Fruit fly (Drosophila melanogaster) whole organism, embryonic: ENCODE measurements around the gene Bem46.

Experiments
- Adf1 ChIP-seq: fragments of 200-800 bp; sonication (Bioruptor generic); IDR thresholded peaks from 2 replicates; pipeline ENCODE4 v1.3.6; 2022; ENCODE audit warnings: missing biosample characterization, missing genetic modification characterization
- B-H1 ChIP-seq: fragments of 200-800 bp; sonication (Bioruptor generic); IDR thresholded peaks from 3 replicates; pipeline ENCODE4 v1.3.6; 2022; ENCODE audit warnings: missing biosample characterization, missing genetic modification characterization
- CG10209 ChIP-seq: fragments of 200-800 bp; sonication (Bioruptor generic); optimal IDR thresholded peaks from 3 replicates; lab custom pipeline; 2017; ENCODE audit warnings: missing biosample characterization, mild to moderate bottlenecking, missing genetic modification characterization, missing genetic modification reagents
- CG10462 ChIP-seq: fragments of 200-800 bp; sonication (Bioruptor generic); optimal IDR thresholded peaks from 2 replicates; lab custom pipeline; 2016; ENCODE audit warnings: missing biosample characterization, missing genetic modification characterization
- CG11247 ChIP-seq: fragments of 200-800 bp; sonication (Bioruptor generic); IDR thresholded peaks from 2 replicates; pipeline ENCODE4 v1.3.6; 2022; ENCODE audit warnings: missing biosample characterization, missing genetic modification characterization
- CG11560 ChIP-seq: fragments of 200-800 bp; sonication (Bioruptor generic); IDR thresholded peaks from 3 replicates; pipeline ENCODE4 v1.3.6; 2022; ENCODE audit warnings: missing biosample characterization, missing genetic modification characterization
- CG12155 ChIP-seq: fragments of 200-800 bp; sonication (Bioruptor generic); optimal IDR thresholded peaks from 3 replicates; lab custom pipeline; 2016; ENCODE audit warnings: missing biosample characterization, missing genetic modification characterization
- CG13894 ChIP-seq: fragments of 200-800 bp; sonication (Bioruptor generic); optimal IDR thresholded peaks from 3 replicates; lab custom pipeline; 2018; ENCODE audit warnings: missing biosample characterization, mild to moderate bottlenecking, missing genetic modification characterization, moderate library complexity
- CG15514 ChIP-seq: fragments of 200-800 bp; sonication (Bioruptor generic); optimal IDR thresholded peaks from 3 replicates; lab custom pipeline; 2017; ENCODE audit warnings: missing biosample characterization, missing genetic modification characterization, mild to moderate bottlenecking, moderate library complexity, missing genetic modification reagents
- CG15601 ChIP-seq: fragments of 200-800 bp; sonication (Bioruptor generic); optimal IDR thresholded peaks from 3 replicates; lab custom pipeline; 2019; ENCODE audit warnings: missing biosample characterization, mild to moderate bottlenecking, missing genetic modification characterization, moderate library complexity
- CG16863 ChIP-seq: fragments of 200-800 bp; sonication (Bioruptor generic); optimal IDR thresholded peaks from 3 replicates; lab custom pipeline; 2016; ENCODE audit warnings: missing biosample characterization, missing genetic modification characterization
- CG18262 ChIP-seq: fragments of 200-800 bp; optimal IDR thresholded peaks from 3 replicates; lab custom pipeline; 2019; ENCODE audit warnings: missing biosample characterization, mild to moderate bottlenecking, missing genetic modification characterization, moderate library complexity
- CG2116 ChIP-seq: fragments of 200-800 bp; sonication (Bioruptor generic); optimal IDR thresholded peaks from 3 replicates; lab custom pipeline; 2018; ENCODE audit warnings: missing biosample characterization, mild to moderate bottlenecking, missing genetic modification characterization
- CG2712 ChIP-seq: fragments of 200-800 bp; optimal IDR thresholded peaks from 3 replicates; lab custom pipeline; 2019; ENCODE audit warnings: missing biosample characterization, mild to moderate bottlenecking, missing genetic modification characterization, moderate library complexity
- CG33557 ChIP-seq: fragments of 200-800 bp; sonication (Bioruptor generic); optimal IDR thresholded peaks from 2 replicates; lab custom pipeline; 2019; ENCODE audit warnings: missing biosample characterization, mild to moderate bottlenecking, missing genetic modification characterization, moderate library complexity
- CG4360 ChIP-seq: fragments of 200-800 bp; sonication (Bioruptor generic); IDR thresholded peaks from 2 replicates; pipeline ENCODE4 v1.3.6; 2022; ENCODE audit warnings: missing biosample characterization, missing genetic modification characterization
- CG6254 ChIP-seq: fragments of 200-800 bp; sonication (Bioruptor generic); optimal IDR thresholded peaks from 3 replicates; lab custom pipeline; 2017; ENCODE audit warnings: mild to moderate bottlenecking, missing biosample characterization, missing genetic modification reagents, missing genetic modification characterization
- CG6854 ChIP-seq: fragments of 200-800 bp; sonication (Bioruptor generic); optimal IDR thresholded peaks from 3 replicates; lab custom pipeline; 2017; ENCODE audit warnings: missing biosample characterization, mild to moderate bottlenecking, missing genetic modification characterization
- CG8765 ChIP-seq: fragments of 200-800 bp; sonication (Bioruptor generic); IDR thresholded peaks from 2 replicates; pipeline ENCODE4 v1.3.6; 2022; ENCODE audit warnings: missing biosample characterization, missing genetic modification characterization
- CG9876 ChIP-seq: fragments of 200-800 bp; sonication (Bioruptor generic); optimal IDR thresholded peaks from 2 replicates; lab custom pipeline; 2016; ENCODE audit warnings: missing biosample characterization, missing genetic modification characterization
- CHES-1-like ChIP-seq: fragments of 200-800 bp; sonication (Bioruptor generic); optimal IDR thresholded peaks from 2 replicates; lab custom pipeline; 2016; ENCODE audit warnings: missing biosample characterization, missing genetic modification characterization
- CTCF ChIP-seq: fragments of 200-800 bp; sonication (Bioruptor generic); optimal IDR thresholded peaks from 2 replicates; lab custom pipeline; 2017; ENCODE audit warnings: missing biosample characterization, mild to moderate bottlenecking, missing genetic modification characterization, moderate library complexity
- D19B ChIP-seq: fragments of 200-800 bp; sonication (Bioruptor generic); optimal IDR thresholded peaks from 2 replicates; lab custom pipeline; 2017; ENCODE audit warnings: missing biosample characterization, mild to moderate bottlenecking, missing genetic modification characterization
- Doc2 ChIP-seq: fragments of 200-800 bp; sonication (Bioruptor generic); IDR thresholded peaks from 2 replicates; pipeline ENCODE4 v1.3.6; 2022; ENCODE audit warnings: missing biosample characterization, missing genetic modification characterization
- HmgD ChIP-seq: fragments of 200-800 bp; sonication (Bioruptor generic); optimal IDR thresholded peaks from 3 replicates; lab custom pipeline; 2016; ENCODE audit warnings: missing biosample characterization, missing genetic modification characterization
- HmgZ ChIP-seq: fragments of 200-800 bp; sonication (Bioruptor generic); optimal IDR thresholded peaks from 2 replicates; lab custom pipeline; 2018; ENCODE audit warnings: missing biosample characterization, mild to moderate bottlenecking, missing genetic modification characterization
- Meics ChIP-seq: fragments of 200-800 bp; sonication (Bioruptor generic); optimal IDR thresholded peaks from 2 replicates; lab custom pipeline; 2017; ENCODE audit warnings: missing biosample characterization, mild to moderate bottlenecking, missing genetic modification characterization
- Mrtf ChIP-seq: fragments of 200-800 bp; sonication (Bioruptor generic); IDR thresholded peaks from 3 replicates; pipeline ENCODE4 v1.3.6; 2022; ENCODE audit warnings: missing biosample characterization, missing genetic modification characterization
- Nf-YC ChIP-seq: fragments of 200-800 bp; optimal IDR thresholded peaks from 3 replicates; lab custom pipeline; 2019; ENCODE audit warnings: missing biosample characterization, mild to moderate bottlenecking, missing genetic modification characterization, moderate library complexity
- Poxn ChIP-seq: fragments of 200-800 bp; sonication (Bioruptor generic); IDR thresholded peaks from 2 replicates; pipeline ENCODE4 v1.3.6; 2022; ENCODE audit warnings: missing biosample characterization, missing genetic modification characterization
- Scr ChIP-seq: fragments of 200-800 bp; sonication (Bioruptor generic); IDR thresholded peaks from 2 replicates; pipeline ENCODE4 v1.3.6; 2022; ENCODE audit warnings: missing biosample characterization, missing genetic modification characterization; ENCODE audit not compliant: partially characterized antibody
- TFAM ChIP-seq: fragments of 200-800 bp; sonication (Bioruptor generic); optimal IDR thresholded peaks from 2 replicates; lab custom pipeline; 2017; ENCODE audit warnings: missing biosample characterization, missing genetic modification characterization, inconsistent platforms
- Xrp1 ChIP-seq: fragments of 200-800 bp; sonication (Bioruptor generic); IDR thresholded peaks from 2 replicates; pipeline ENCODE4 v1.3.6; 2022; ENCODE audit warnings: missing biosample characterization, missing genetic modification characterization
- abd-A ChIP-seq: fragments of 200-800 bp; sonication (Bioruptor generic); optimal IDR thresholded peaks from 3 replicates; lab custom pipeline; 2019; ENCODE audit warnings: missing biosample characterization, mild to moderate bottlenecking, missing genetic modification characterization, moderate library complexity
- cad ChIP-seq: fragments of >200 bp; optimal IDR thresholded peaks from 2 replicates; lab custom pipeline; 2017; ENCODE audit warnings: missing biosample characterization, missing genetic modification characterization
- corto ChIP-seq: fragments of 200-800 bp; sonication (Bioruptor generic); optimal IDR thresholded peaks from 2 replicates; lab custom pipeline; 2016; ENCODE audit warnings: missing biosample characterization, mild to moderate bottlenecking, missing genetic modification characterization, moderate library complexity
- en ChIP-seq: fragments of 200-800 bp; sonication (Bioruptor generic); optimal IDR thresholded peaks from 2 replicates; lab custom pipeline; 2016; ENCODE audit warnings: missing biosample characterization, missing genetic modification characterization
- eyg ChIP-seq: fragments of 200-800 bp; sonication (Bioruptor generic); optimal IDR thresholded peaks from 3 replicates; lab custom pipeline; 2016; ENCODE audit warnings: missing biosample characterization, missing genetic modification characterization
- gce ChIP-seq: fragments of 200-800 bp; sonication (Bioruptor generic); IDR thresholded peaks from 3 replicates; pipeline ENCODE4 v1.3.6; 2022; ENCODE audit warnings: missing biosample characterization, missing genetic modification characterization
- grn ChIP-seq: fragments of 200-800 bp; sonication (Bioruptor generic); optimal IDR thresholded peaks from 3 replicates; lab custom pipeline; 2017; ENCODE audit warnings: missing biosample characterization, missing genetic modification characterization
- lov ChIP-seq, 2 experiments: fragments of 200-800 bp in 1 of 2; fragments of >200 bp in 1 of 2; sonication (Bioruptor generic) in 1 of 2; IDR thresholded peaks in 1 of 2; optimal IDR thresholded peaks in 1 of 2; 2 replicates in 1 of 2; 3 replicates in 1 of 2; pipeline versions ENCODE4 v1.3.6 to Lab custom; 2017 to 2022; ENCODE audit warnings: missing biosample characterization in 1 of 2, missing genetic modification characterization in 1 of 2
- nmo ChIP-seq: fragments of 200-800 bp; sonication (Bioruptor generic); optimal IDR thresholded peaks from 2 replicates; lab custom pipeline; 2018; ENCODE audit warnings: missing biosample characterization, mild to moderate bottlenecking, missing genetic modification characterization, moderate library complexity
- nom ChIP-seq: fragments of 200-800 bp; sonication (Bioruptor generic); optimal IDR thresholded peaks from 2 replicates; lab custom pipeline; 2017; ENCODE audit warnings: missing biosample characterization, missing genetic modification characterization, mild to moderate bottlenecking, moderate library complexity, missing genetic modification reagents
- pita ChIP-seq: fragments of 200-800 bp; sonication (Bioruptor generic); optimal IDR thresholded peaks from 2 replicates; lab custom pipeline; 2017; ENCODE audit warnings: missing biosample characterization, mild to moderate bottlenecking, missing genetic modification characterization
- sc ChIP-seq, 3 experiments: fragments of >200 bp in 2 of 3; fragments of 200-800 bp in 1 of 3; sonication (Bioruptor generic) in 1 of 3; optimal IDR thresholded peaks; 2 replicates in 2 of 3; 3 replicates in 1 of 3; lab custom pipeline; 2017; ENCODE audit warnings: mild to moderate bottlenecking in 1 of 3, missing biosample characterization in 1 of 3, missing genetic modification characterization in 1 of 3, missing genetic modification reagents in 1 of 3
- sens ChIP-seq: fragments of 200-800 bp; sonication (Bioruptor generic); peaks from one replicate; lab custom pipeline; 2016; ENCODE audit warnings: missing biosample characterization, missing genetic modification characterization
- usp ChIP-seq: fragments of >200 bp; optimal IDR thresholded peaks from 2 replicates; lab custom pipeline; 2017; ENCODE audit warnings: missing biosample characterization, missing genetic modification characterization

Bem46 gene

dm6 chr2L:3030350-3030749 is 42.4 kb downstream of the Bem46 start, which contains the start of gene GABPI (continued):
- TF ChIP-seq nom (GFP tag; lab: Kevin White, UChicago) (peak; percentile 31), CG33557 (GFP tag; lab: Kevin White, UChicago) (peak; percentile 21), Poxn (GFP tag; lab: Robert Waterston, UW) (no peak)

dm6 chr2L:3034969-3035368 is 47.1 kb downstream of the Bem46 start, which contains the start of gene CG17258:
TSS of gene CG17258 (minus strand) at chr2L:3035348.
- TF ChIP-seq CG18262 (no peak), CTCF (GFP tag; lab: Kevin White, UChicago) (peak; percentile 78)

DNA sequence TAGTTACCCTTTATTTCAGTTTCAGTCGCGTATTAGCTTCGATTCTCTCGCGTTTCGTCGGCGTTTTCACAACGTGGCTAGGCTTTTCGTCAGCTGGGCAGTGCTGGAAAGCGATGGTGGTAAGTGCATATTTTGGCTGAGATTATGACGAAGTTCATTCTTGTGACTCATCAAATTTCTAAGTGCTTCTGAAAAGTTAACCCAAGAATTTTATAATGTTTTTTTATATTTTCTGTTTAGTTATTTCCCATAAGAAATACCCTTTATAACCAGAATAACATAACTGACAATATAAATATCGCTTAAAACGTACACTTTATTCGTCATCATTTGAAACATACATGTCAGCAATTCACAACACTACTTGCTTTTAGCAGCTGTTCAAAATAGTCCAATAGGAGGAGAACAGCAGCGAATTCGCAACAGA is 49.2 kb downstream of the Bem46 start, which contains the start of the genes CG17260 and SerRS:
Gene CG17260 (plus strand): TSS at position 78 of the 427 bp plus-strand sequence.
Gene SerRS (minus strand): TSS at position 251 of the 427 bp plus-strand sequence.
- TF ChIP-seq pita (GFP tag; lab: Kevin White, UChicago) (no peak), Mrtf (GFP tag; lab: Robert Waterston, UW) (peak; percentile 88), usp (no peak), B-H1 (GFP tag; lab: Robert Waterston, UW) (peak; percentile 88), en (GFP tag; lab: Kevin White, UChicago) (peak; percentile 89), CG2116 (GFP tag; lab: Kevin White, UChicago) (peak; percentile 79), gce (GFP tag; lab: Robert Waterston, UW) (peak; percentile 63; the same call in 1 of the 3 replicates), CG12155 (GFP tag; lab: Kevin White, UChicago) (peak; percentile 94), grn (GFP tag; lab: Kevin White, UChicago) (peak; percentile 61), HmgD (peak; percentile 71), CHES-1-like (GFP tag; lab: Kevin White, UChicago) (peak; percentile 88), sc (optimal IDR thresholded peaks at IDR 0.05; lab: Kevin White, UChicago) (no peak), sc (GFP tag; optimal IDR thresholded peaks at IDR 0.05; lab: Kevin White, UChicago) (no peak), CG4360 (GFP tag; lab: Robert Waterston, UW) (no peak), Scr (peak; percentile 67), cad (no peak), HmgZ (tag; lab: Kevin White, UChicago) (peak; percentile 94), CG8765 (GFP tag; lab: Robert Waterston, UW) (peak; percentile 84; the same call in 1 of the 2 replicates), Xrp1 (peak; percentile 95), lov (optimal IDR thresholded peaks at IDR 0.05; lab: Kevin White, UChicago) (no peak), lov (GFP tag; IDR thresholded peaks at IDR 0.05; lab: Robert Waterston, UW) (0 out of 3 replicates have a peak, but pooled peaks have one; percentile 35), abd-A (tag; lab: Kevin White, UChicago) (no peak), CG6854 (peak; percentile 52), CG11560 (tag; lab: Robert Waterston, UW) (peak; percentile 86), CG9876 (GFP tag; lab: Kevin White, UChicago) (peak; percentile 80), Meics (GFP tag; lab: Kevin White, UChicago) (peak; percentile 100), CG13894 (tag; lab: Kevin White, UChicago) (peak; percentile 82), CG6254 (GFP tag; lab: Kevin White, UChicago) (peak; percentile 65), Adf1 (GFP tag; lab: Robert Waterston, UW) (peak; percentile 67), eyg (peak; percentile 76), Nf-YC (peak; percentile 86), CG16863 (peak; percentile 88), CG15514 (GFP tag; lab: Kevin White, UChicago) (peak; percentile 88), CG15601 (tag; lab: Kevin White, UChicago) (peak; percentile 87), CG10209 (GFP tag; lab: Kevin White, UChicago) (peak; percentile 91), TFAM (GFP tag; lab: Kevin White, UChicago) (peak; percentile 38), nmo (GFP tag; lab: Kevin White, UChicago) (peak; percentile 96), CG11247 (GFP tag; lab: Robert Waterston, UW) (peak; percentile 88), CG2712 (tag; lab: Kevin White, UChicago) (peak; percentile 95), corto (GFP tag; lab: Kevin White, UChicago) (no peak), sens (GFP tag; lab: Kevin White, UChicago) (peak; percentile 98), D19B (GFP tag; lab: Kevin White, UChicago) (peak; percentile 80), Doc2 (GFP tag; lab: Robert Waterston, UW) (peak; percentile 84), CG10462 (GFP tag; lab: Kevin White, UChicago) (peak; percentile 85)
